Worm (Caenorhabditis elegans) whole organism, mixed stage, embryonic: ENCODE measurements around the gene vem-1.

ENCODE experiments used
- bed-3 ChIP-seq: fragments of 200-800 bp; sonication (Bioruptor generic); optimal IDR thresholded peaks from 3 replicates; lab custom pipeline; 2018; ENCODE audit warnings: mild to moderate bottlenecking, missing genetic modification characterization, moderate library complexity, missing compliant biosample characterization
- blmp-1 ChIP-seq: fragments of 150-350 bp; optimal IDR thresholded peaks from 2 replicates; lab custom pipeline; 2014; ENCODE audit warnings: missing biosample characterization, missing genetic modification characterization
- ces-1 ChIP-seq: fragments of 150-350 bp; optimal IDR thresholded peaks from 2 replicates; lab custom pipeline; 2014; ENCODE audit warnings: missing biosample characterization, missing genetic modification reagents, missing genetic modification characterization
- cnd-1 ChIP-seq: fragments of 200-800 bp; sonication (Bioruptor generic); optimal IDR thresholded peaks from 2 replicates; lab custom pipeline; 2018; ENCODE audit warnings: mild to moderate bottlenecking, missing genetic modification characterization, missing compliant biosample characterization
- elt-3 ChIP-seq: fragments of 150-350 bp; optimal IDR thresholded peaks from 2 replicates; lab custom pipeline; 2014; ENCODE audit warnings: missing biosample characterization, missing genetic modification characterization
- hlh-1 ChIP-seq: fragments of 150-350 bp; optimal IDR thresholded peaks from 2 replicates; lab custom pipeline; 2014; ENCODE audit warnings: missing biosample characterization, missing genetic modification reagents, missing genetic modification characterization
- lin-32 ChIP-seq: fragments of 200-800 bp; sonication (Bioruptor generic); optimal IDR thresholded peaks from 2 replicates; lab custom pipeline; 2018; ENCODE audit warnings: mild to moderate bottlenecking, missing genetic modification characterization, missing compliant biosample characterization
- lsy-2 ChIP-seq: fragments of 150-350 bp; optimal IDR thresholded peaks from 2 replicates; lab custom pipeline; 2014; ENCODE audit warnings: missing biosample characterization, missing genetic modification characterization
- nhr-237 ChIP-seq: fragments of 150-350 bp; optimal IDR thresholded peaks from 2 replicates; lab custom pipeline; 2014; ENCODE audit warnings: missing biosample characterization, missing genetic modification characterization
- sem-2 ChIP-seq: fragments of 200-800 bp; sonication (Bioruptor generic); optimal IDR thresholded peaks from 2 replicates; lab custom pipeline; 2018; ENCODE audit warnings: mild to moderate bottlenecking, missing genetic modification characterization, missing compliant biosample characterization
- snpc-4 ChIP-seq: fragments of 150-350 bp; optimal IDR thresholded peaks from 2 replicates; lab custom pipeline; 2014; ENCODE audit warnings: missing biosample characterization, missing genetic modification characterization
- sptf-1 ChIP-seq: sonication (generic microtip); optimal IDR thresholded peaks from 2 replicates; lab custom pipeline; 2017; ENCODE audit warnings: mild to moderate bottlenecking, missing genetic modification characterization, moderate library complexity, missing compliant biosample characterization
- unc-39 ChIP-seq: fragments of 150-350 bp; optimal IDR thresholded peaks from 2 replicates; lab custom pipeline; 2014; ENCODE audit warnings: missing biosample characterization, missing genetic modification characterization
- unc-62 ChIP-seq: fragments of 150-350 bp; optimal IDR thresholded peaks from 2 replicates; lab custom pipeline; 2014; ENCODE audit warnings: missing biosample characterization, missing genetic modification reagents, missing genetic modification characterization

- no peak for TF ChIP-seq nhr-237
- no peak for TF ChIP-seq unc-39 (tag; lab: Kevin White, UChicago)
- no peak for TF ChIP-seq unc-62 (GFP tag; lab: Kevin White, UChicago)
- TF ChIP-seq lin-32: no peak
- TF ChIP-seq lsy-2 (tag; lab: Kevin White, UChicago): no peak
- TF ChIP-seq elt-3 (tag; lab: Kevin White, UChicago): no peak
- no peak for TF ChIP-seq hlh-1
- TF ChIP-seq cnd-1 (tag; lab: Kevin White, UChicago): no peak
- TF ChIP-seq sem-2 (GFP tag; lab: Kevin White, UChicago): no peak
- no peak for TF ChIP-seq blmp-1
- TF ChIP-seq sptf-1 (tag; lab: Kevin White, UChicago): no peak
- no peak for TF ChIP-seq bed-3 (GFP tag; lab: Kevin White, UChicago)
- TF ChIP-seq ces-1 (GFP tag; lab: Kevin White, UChicago): no peak
- no peak for TF ChIP-seq snpc-4 (tag; lab: Kevin White, UChicago)
These were observed 5.0 kb downstream of the vem-1 start for ce11 chrX:8083330-8083729.
